Worm (Caenorhabditis elegans): ENCODE data around the gene ubh-4.

The ubh-4 gene

DNA sequence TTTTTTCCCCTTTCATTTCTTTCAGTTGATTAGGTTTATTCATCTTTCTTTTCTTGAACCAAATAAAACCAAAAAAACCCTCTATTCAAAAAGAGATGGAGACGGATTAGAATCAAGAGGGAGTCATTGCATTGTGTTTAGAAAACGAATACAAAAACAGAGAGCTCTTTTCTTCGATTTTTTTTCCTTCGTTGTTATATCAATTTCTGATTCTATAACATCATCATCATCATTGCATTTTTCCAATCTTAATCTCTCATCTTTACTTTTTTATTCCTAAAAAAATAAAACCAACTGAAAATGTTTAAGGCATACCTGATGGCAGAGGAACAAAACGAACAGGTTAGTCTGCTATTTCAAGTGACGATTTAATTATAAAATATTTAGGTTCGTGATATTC lies 19.4 kb upstream of the ubh-4 start, which contains the start of gene T05H10.8:
TSS of gene T05H10.8 (plus strand) at position 301 of the 400 bp plus-strand sequence.
- TF ChIP-seq K02D7.2 (tag; optimal IDR thresholded peaks at IDR 0.05) (no peak), eyg-1 (tag; optimal IDR thresholded peaks at IDR 0.05) (no peak), sdc-2 (tag; optimal IDR thresholded peaks at IDR 0.05) (no peak), ahr-1 (tag; optimal IDR thresholded peaks at IDR 0.05) (no peak), odd-2 (tag; optimal IDR thresholded peaks at IDR 0.05) (no peak), ets-4 (tag; optimal IDR thresholded peaks at IDR 0.05) (no peak), hlh-15 (tag; optimal IDR thresholded peaks at IDR 0.05) (no peak), che-1 (tag; optimal IDR thresholded peaks at IDR 0.05) (no peak), npax-4 (tag; optimal IDR thresholded peaks at IDR 0.05) (no peak), ceh-18 (tag; optimal IDR thresholded peaks at IDR 0.05) (no peak), T23F11.4 (GFP tag; optimal IDR thresholded peaks at IDR 0.05) (no peak), ceh-19 (GFP tag; optimal IDR thresholded peaks at IDR 0.05) (no peak), tbx-7 (tag; optimal IDR thresholded peaks at IDR 0.05) (no peak), ceh-31 (tag; optimal IDR thresholded peaks at IDR 0.05) (no peak), lim-6 (tag; optimal IDR thresholded peaks at IDR 0.05) (no peak), unc-3 (GFP tag; conservative IDR thresholded peaks at IDR 0.05) (no peak), unc-3 (tag; optimal IDR thresholded peaks at IDR 0.05) (no peak), ceh-48 (tag; optimal IDR thresholded peaks at IDR 0.05) (no peak), mec-3 (tag; optimal IDR thresholded peaks at IDR 0.05; ENCODE audit: borderline replicate concordance) (no peak), ceh-34 (tag; optimal IDR thresholded peaks at IDR 0.05) (no peak)

DNA sequence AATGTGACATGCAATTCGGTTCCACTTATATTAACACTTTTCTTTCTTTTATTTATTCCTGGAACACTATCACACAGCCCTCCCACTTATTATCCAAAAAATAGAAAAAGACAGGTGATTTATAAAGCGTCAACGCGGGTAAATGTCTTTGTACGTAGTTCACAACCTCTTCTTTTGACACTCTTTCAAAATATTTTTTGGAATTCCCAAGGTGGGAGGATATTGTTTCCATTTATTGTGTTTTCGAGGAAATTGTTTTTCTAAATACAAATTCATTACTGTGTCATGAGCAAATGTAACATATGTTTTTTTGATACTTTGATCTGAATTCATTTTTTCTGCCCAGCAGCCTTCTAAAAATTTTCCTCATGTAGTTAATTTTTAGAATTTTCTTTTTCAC lies 18.5 kb upstream of the ubh-4 start:
- TF ChIP-seq elt-2 (tag; optimal IDR thresholded peaks at IDR 0.05) (no peak), nhr-232 (tag; optimal IDR thresholded peaks at IDR 0.05) (no peak), pha-2 (tag; optimal IDR thresholded peaks at IDR 0.05) (no peak), ceh-19 (GFP tag; optimal IDR thresholded peaks at IDR 0.05) (no peak), fkh-6 (tag; optimal IDR thresholded peaks at IDR 0.05) (no peak), zip-5 (tag; optimal IDR thresholded peaks at IDR 0.05) (no peak), madf-2 (tag; optimal IDR thresholded peaks at IDR 0.05) (no peak), hlh-15 (tag; optimal IDR thresholded peaks at IDR 0.05) (no peak), hlh-30 (tag; optimal IDR thresholded peaks at IDR 0.05; ENCODE audit: insufficient read depth) (no peak), tbx-7 (tag; optimal IDR thresholded peaks at IDR 0.05) (no peak), ceh-6 (GFP tag; optimal IDR thresholded peaks at IDR 0.05) (no peak), ceh-24 (tag; optimal IDR thresholded peaks at IDR 0.05) (no peak)

ce11 chrII:8052850-8053249 lies 13.5 kb upstream of the ubh-4 start, which contains the start of gene T05H10.4:
T05H10.4 (plus strand) TSS chrII:8053150.
- TF ChIP-seq ceh-48 (tag; optimal IDR thresholded peaks at IDR 0.05) (no peak), ref-2 (tag; optimal IDR thresholded peaks at IDR 0.05) (no peak), zip-5 (tag; optimal IDR thresholded peaks at IDR 0.05) (no peak), ceh-24 (tag; optimal IDR thresholded peaks at IDR 0.05) (no peak), ceh-34 (tag; optimal IDR thresholded peaks at IDR 0.05) (no peak), ceh-30 (tag; optimal IDR thresholded peaks at IDR 0.05) (no peak)

- no peak for TF ChIP-seq C08G9.2 (tag; optimal IDR thresholded peaks at IDR 0.05)
- no peak for TF ChIP-seq hlh-13 (GFP tag; optimal IDR thresholded peaks at IDR 0.05)
- TF ChIP-seq K09A11.1 (tag; optimal IDR thresholded peaks at IDR 0.05; ENCODE audit: insufficient read depth) = no peak
- no peak for TF ChIP-seq dmd-4 (tag; optimal IDR thresholded peaks at IDR 0.05; ENCODE audit: borderline replicate concordance)
- no peak for TF ChIP-seq rnt-1 (tag; optimal IDR thresholded peaks at IDR 0.05)
- no peak for TF ChIP-seq Y22D7AL.16 (tag; optimal IDR thresholded peaks at IDR 0.05)
- no peak for TF ChIP-seq ref-2 (tag; optimal IDR thresholded peaks at IDR 0.05)
Observed at ce11 chrII:8052172-8052571, 12.8 kb upstream of the ubh-4 start.

Measured in whole organism, late embryonic.